Fruit fly (Drosophila melanogaster): ENCODE data around the gene CG31697.

The CG31697 gene

dm6 chr2L:19579995-19580578 lies 44.8 kb downstream of the CG31697 start, which contains the start of gene Pmvk (continued):
- no peak for TF ChIP-seq hkb (optimal IDR thresholded peaks at IDR 0.05)
- no peak for TF ChIP-seq hkb (GFP tag; IDR thresholded peaks at IDR 0.05)
- peak; percentile 92 for TF ChIP-seq CG14860 (GFP tag; IDR thresholded peaks at IDR 0.05; ENCODE audit: partially characterized antibody)
- TF ChIP-seq cg (GFP tag; optimal IDR thresholded peaks at IDR 0.05) = no peak
- TF ChIP-seq CG12769 (tag; optimal IDR thresholded peaks at IDR 0.05) = no peak
- no peak for TF ChIP-seq wek (GFP tag; optimal IDR thresholded peaks at IDR 0.05)
- TF ChIP-seq Tbp (GFP tag; optimal IDR thresholded peaks at IDR 0.05) = no peak
- no peak for TF ChIP-seq Ssrp (tag; optimal IDR thresholded peaks at IDR 0.05)
- TF ChIP-seq schlank (tag; optimal IDR thresholded peaks at IDR 0.05) = no peak
- TF ChIP-seq CG2116 (GFP tag; optimal IDR thresholded peaks at IDR 0.05) = peak; percentile 93
- TF ChIP-seq CG7786 (GFP tag; optimal IDR thresholded peaks at IDR 0.05) = no peak
- TF ChIP-seq inv (GFP tag; IDR thresholded peaks at IDR 0.05; ENCODE audit: partially characterized antibody) = peak; percentile 59
- no peak for TF ChIP-seq crol (GFP tag; IDR thresholded peaks at IDR 0.05)
- no peak for TF ChIP-seq CG7928 (GFP tag; optimal IDR thresholded peaks at IDR 0.05)
- no peak for TF ChIP-seq seq (GFP tag; IDR thresholded peaks at IDR 0.05)
- peak; percentile 86 for TF ChIP-seq CG13287 (GFP tag; IDR thresholded peaks at IDR 0.05; ENCODE audit: partially characterized antibody)
- no peak for TF ChIP-seq Usf (GFP tag; optimal IDR thresholded peaks at IDR 0.05)
- TF ChIP-seq CG18599 (GFP tag; optimal IDR thresholded peaks at IDR 0.05) = no peak
- TF ChIP-seq CG15269 (tag; optimal IDR thresholded peaks at IDR 0.05) = no peak
- TF ChIP-seq Aef1 (GFP tag; IDR thresholded peaks at IDR 0.05) = no peak
- TF ChIP-seq cato (GFP tag; optimal IDR thresholded peaks at IDR 0.05; ENCODE audit: borderline replicate concordance) = no peak
- no peak for TF ChIP-seq chn (GFP tag; optimal IDR thresholded peaks at IDR 0.05)
- TF ChIP-seq Rx (GFP tag; IDR thresholded peaks at IDR 0.05) = no peak
- TF ChIP-seq pum (GFP tag; optimal IDR thresholded peaks at IDR 0.05) = no peak
- no peak for TF ChIP-seq CoRest (tag; optimal IDR thresholded peaks at IDR 0.05)
- TF ChIP-seq hbn (GFP tag; IDR thresholded peaks at IDR 0.05; ENCODE audit: partially characterized antibody) = peak; percentile 72
- TF ChIP-seq CG10654 (GFP tag; optimal IDR thresholded peaks at IDR 0.05) = no peak
- no peak for TF ChIP-seq ash1 (GFP tag; optimal IDR thresholded peaks at IDR 0.05)
- TF ChIP-seq Dip2 (GFP tag; IDR thresholded peaks at IDR 0.05) = no peak
- TF ChIP-seq CG9876 (GFP tag; optimal IDR thresholded peaks at IDR 0.05) = no peak
- TF ChIP-seq zen2 (GFP tag; IDR thresholded peaks at IDR 0.05; ENCODE audit: partially characterized antibody) = peak; percentile 95
- no peak for TF ChIP-seq Ets65A (GFP tag)
- no peak for TF ChIP-seq pita (GFP tag; optimal IDR thresholded peaks at IDR 0.05)
- no peak for TF ChIP-seq CG1832 (GFP tag; optimal IDR thresholded peaks at IDR 0.05)
- TF ChIP-seq CG17612 (GFP tag; IDR thresholded peaks at IDR 0.05) = no peak
- TF ChIP-seq ind (GFP tag; optimal IDR thresholded peaks at IDR 0.05) = no peak
- no peak for TF ChIP-seq nmo (GFP tag; optimal IDR thresholded peaks at IDR 0.05)
- peak; percentile 52 for TF ChIP-seq MESR4 (GFP tag; optimal IDR thresholded peaks at IDR 0.05)
- TF ChIP-seq D19A (tag; optimal IDR thresholded peaks at IDR 0.05) = no peak
- peak; percentile 100 for TF ChIP-seq E2f2 (GFP tag; IDR thresholded peaks at IDR 0.05)
- no peak for TF ChIP-seq maf-S (GFP tag; optimal IDR thresholded peaks at IDR 0.05)
- TF ChIP-seq vvl (GFP tag; IDR thresholded peaks at IDR 0.05) = peak; percentile 52; the same call in 1 of the 2 replicates
- peak; percentile 58 for TF ChIP-seq Sry-δ (GFP tag; optimal IDR thresholded peaks at IDR 0.05)
- TF ChIP-seq CG17802 (tag; optimal IDR thresholded peaks at IDR 0.05) = no peak
- TF ChIP-seq CG13424 (tag; optimal IDR thresholded peaks at IDR 0.05) = no peak
- TF ChIP-seq pzg (GFP tag; optimal IDR thresholded peaks at IDR 0.05) = peak; percentile 65
- no peak for TF ChIP-seq pan (optimal IDR thresholded peaks at IDR 0.05)
- TF ChIP-seq pan (GFP tag; optimal IDR thresholded peaks at IDR 0.05 in 1 of 2, IDR thresholded peaks at IDR 0.05 in 1 of 2) = no peak
- no peak for TF ChIP-seq Neu2 (GFP tag; optimal IDR thresholded peaks at IDR 0.05; ENCODE audit: borderline replicate concordance)
- no peak for TF ChIP-seq CG2678 (tag; optimal IDR thresholded peaks at IDR 0.05)
- peak; percentile 36 for TF ChIP-seq CG33557 (GFP tag; optimal IDR thresholded peaks at IDR 0.05)

Data from whole organism, embryonic.